Fruit fly (Drosophila melanogaster) whole organism, embryonic: ENCODE results near the gene Trm7-34.

ENCODE experiments used
- Atf-2 ChIP-seq: fragments of 200-800 bp; sonication (Bioruptor generic); optimal IDR thresholded peaks from 2 replicates; lab custom pipeline; 2016; ENCODE audit warnings: missing biosample characterization, missing genetic modification characterization
- Blimp-1 ChIP-seq: fragments of 200-800 bp; sonication (Bioruptor generic); optimal IDR thresholded peaks from 3 replicates; lab custom pipeline; 2018; ENCODE audit warnings: missing biosample characterization, missing genetic modification characterization, mild to moderate bottlenecking, moderate library complexity, missing genetic modification reagents
- CG10267 ChIP-seq: fragments of 200-800 bp; sonication (Bioruptor generic); optimal IDR thresholded peaks from 2 replicates; lab custom pipeline; 2018; ENCODE audit warnings: missing biosample characterization, mild to moderate bottlenecking, missing genetic modification characterization, moderate library complexity
- CG10543 ChIP-seq: fragments of 200-800 bp; sonication (Bioruptor generic); optimal IDR thresholded peaks from 3 replicates; lab custom pipeline; 2017; ENCODE audit warnings: missing biosample characterization, mild to moderate bottlenecking, missing genetic modification characterization, moderate library complexity
- CG16779 ChIP-seq: fragments of 200-800 bp; sonication (Bioruptor generic); IDR thresholded peaks from 2 replicates; pipeline ENCODE4 v1.3.6; 2022; ENCODE audit warnings: missing biosample characterization, missing genetic modification characterization
- CG16813 ChIP-seq: fragments of 200-800 bp; sonication (Bioruptor generic); IDR thresholded peaks from 3 replicates; pipeline ENCODE4 v1.3.6; 2022; ENCODE audit warnings: missing biosample characterization, missing genetic modification characterization; ENCODE audit not compliant: partially characterized antibody
- CG16815 ChIP-seq: fragments of 200-800 bp; sonication (Bioruptor generic); optimal IDR thresholded peaks from 3 replicates; lab custom pipeline; 2017; ENCODE audit warnings: missing biosample characterization, mild to moderate bottlenecking, missing genetic modification characterization
- CG17186 ChIP-seq: fragments of 200-800 bp; sonication (Bioruptor generic); optimal IDR thresholded peaks from 3 replicates; lab custom pipeline; 2017; ENCODE audit warnings: missing biosample characterization, missing genetic modification reagents, missing genetic modification characterization
- CG17385 ChIP-seq: fragments of 200-800 bp; sonication (Bioruptor generic); optimal IDR thresholded peaks from 3 replicates; lab custom pipeline; 2018; ENCODE audit warnings: missing biosample characterization, mild to moderate bottlenecking, missing genetic modification characterization
- CG2875 ChIP-seq: fragments of 200-800 bp; sonication (Bioruptor generic); optimal IDR thresholded peaks from 2 replicates; lab custom pipeline; 2017; ENCODE audit warnings: missing biosample characterization, mild to moderate bottlenecking, missing genetic modification characterization, missing genetic modification reagents
- CG2889 ChIP-seq: fragments of 200-800 bp; sonication (Bioruptor generic); IDR thresholded peaks from 3 replicates; pipeline ENCODE4 v1.3.6; 2022; ENCODE audit warnings: missing biosample characterization, missing genetic modification characterization
- CG31224 ChIP-seq: fragments of 200-800 bp; sonication (Bioruptor generic); IDR thresholded peaks from 2 replicates; pipeline ENCODE4 v1.3.6; 2022; ENCODE audit warnings: missing biosample characterization, missing genetic modification characterization
- CG31441 ChIP-seq: fragments of 200-800 bp; sonication (Bioruptor generic); IDR thresholded peaks from 2 replicates; pipeline ENCODE4 v1.3.6; 2022; ENCODE audit warnings: missing biosample characterization, missing genetic modification characterization
- CG3847 ChIP-seq: fragments of 200-800 bp; sonication (Bioruptor generic); IDR thresholded peaks from 2 replicates; pipeline ENCODE4 v1.3.6; 2022; ENCODE audit warnings: missing biosample characterization, missing genetic modification characterization
- CG6683 ChIP-seq: fragments of 200-800 bp; sonication (Bioruptor generic); optimal IDR thresholded peaks from 2 replicates; lab custom pipeline; 2017; ENCODE audit warnings: missing biosample characterization, mild to moderate bottlenecking, missing genetic modification characterization, missing genetic modification reagents
- Camta ChIP-seq: fragments of 200-800 bp; sonication (Bioruptor generic); optimal IDR thresholded peaks from 2 replicates; lab custom pipeline; 2016; ENCODE audit warnings: missing biosample characterization, missing genetic modification characterization
- Dip3 ChIP-seq: fragments of 200-800 bp; sonication (Bioruptor generic); optimal IDR thresholded peaks from 3 replicates; lab custom pipeline; 2016; ENCODE audit warnings: missing biosample characterization, missing genetic modification characterization
- Dref ChIP-seq: fragments of 200-800 bp; sonication (Bioruptor generic); IDR thresholded peaks from 2 replicates; pipeline ENCODE4 v1.3.6; 2022; ENCODE audit warnings: missing biosample characterization, missing genetic modification characterization
- H2.0 ChIP-seq: fragments of 200-800 bp; sonication (Bioruptor generic); IDR thresholded peaks from 2 replicates; pipeline ENCODE4 v1.3.6; 2022; ENCODE audit warnings: missing biosample characterization, missing genetic modification characterization
- HLHmδ ChIP-seq: fragments of 200-800 bp; sonication (Bioruptor generic); optimal IDR thresholded peaks from 2 replicates; lab custom pipeline; 2018; ENCODE audit warnings: missing biosample characterization, mild to moderate bottlenecking, missing genetic modification characterization, moderate library complexity
- Hey ChIP-seq: fragments of 200-800 bp; sonication (Bioruptor generic); optimal IDR thresholded peaks from 3 replicates; lab custom pipeline; 2018; ENCODE audit warnings: missing biosample characterization, mild to moderate bottlenecking, missing genetic modification characterization
- Myb ChIP-seq: fragments of 200-800 bp; sonication (Bioruptor generic); optimal IDR thresholded peaks from 2 replicates; lab custom pipeline; 2016; ENCODE audit warnings: missing biosample characterization, missing genetic modification characterization
- Nf-YC ChIP-seq: fragments of 200-800 bp; optimal IDR thresholded peaks from 3 replicates; lab custom pipeline; 2019; ENCODE audit warnings: missing biosample characterization, mild to moderate bottlenecking, missing genetic modification characterization, moderate library complexity
- Pdp1 ChIP-seq, 2 experiments: fragments of 200-800 bp; sonication (Bioruptor generic); optimal IDR thresholded peaks; 3 replicates each; lab custom pipeline; 2016; ENCODE audit warnings: missing biosample characterization in 2 of 2, missing genetic modification characterization in 2 of 2, mild to moderate bottlenecking in 1 of 2, moderate library complexity in 1 of 2
- Scr ChIP-seq: fragments of 200-800 bp; sonication (Bioruptor generic); IDR thresholded peaks from 2 replicates; pipeline ENCODE4 v1.3.6; 2022; ENCODE audit warnings: missing biosample characterization, missing genetic modification characterization; ENCODE audit not compliant: partially characterized antibody
- Sin3A ChIP-seq: fragments of >200 bp; optimal IDR thresholded peaks from 2 replicates; lab custom pipeline; 2018
- Usf ChIP-seq: fragments of 200-800 bp; sonication (Bioruptor generic); optimal IDR thresholded peaks from 2 replicates; lab custom pipeline; 2017; ENCODE audit warnings: missing genotype, missing biosample characterization, missing genetic modification characterization
- bsh ChIP-seq, 2 experiments: fragments of 200-800 bp; sonication (Bioruptor generic); optimal IDR thresholded peaks; 2 replicates each; lab custom pipeline; 2017 to 2018; ENCODE audit warnings: mild to moderate bottlenecking in 2 of 2, missing biosample characterization in 2 of 2, missing genetic modification characterization in 2 of 2, moderate library complexity in 1 of 2
- cad ChIP-seq: fragments of >200 bp; optimal IDR thresholded peaks from 2 replicates; lab custom pipeline; 2017; ENCODE audit warnings: missing biosample characterization, missing genetic modification characterization
- cato ChIP-seq: fragments of 200-800 bp; sonication (Bioruptor generic); optimal IDR thresholded peaks from 2 replicates; lab custom pipeline; 2016; ENCODE audit warnings: missing biosample characterization, missing genetic modification characterization, borderline replicate concordance
- crp ChIP-seq, 2 experiments: fragments of 200-800 bp; sonication (Bioruptor generic); optimal IDR thresholded peaks; 2 replicates in 1 of 2; 3 replicates in 1 of 2; lab custom pipeline; 2017; ENCODE audit warnings: missing biosample characterization in 2 of 2, missing genetic modification characterization in 2 of 2, mild to moderate bottlenecking in 1 of 2, moderate library complexity in 1 of 2
- exex ChIP-seq: fragments of 200-800 bp; sonication (Bioruptor generic); optimal IDR thresholded peaks from 4 replicates; lab custom pipeline; 2018; ENCODE audit warnings: missing biosample characterization, mild to moderate bottlenecking, missing genetic modification characterization, moderate library complexity
- insv ChIP-seq, 2 experiments: fragments of 200-800 bp; sonication (Bioruptor generic); optimal IDR thresholded peaks; 3 replicates each; lab custom pipeline; 2016 to 2018; ENCODE audit warnings: missing biosample characterization in 2 of 2, missing genetic modification characterization in 2 of 2
- kni ChIP-seq: fragments of 200-800 bp; sonication (Bioruptor generic); optimal IDR thresholded peaks from 3 replicates; lab custom pipeline; 2017; ENCODE audit warnings: mild to moderate bottlenecking, missing biosample characterization, missing genetic modification reagents, missing genetic modification characterization
- lab ChIP-seq: fragments of 200-800 bp; sonication (Bioruptor generic); optimal IDR thresholded peaks from 3 replicates; lab custom pipeline; 2017; ENCODE audit warnings: missing biosample characterization, missing genetic modification characterization, mild to moderate bottlenecking, moderate library complexity, missing genetic modification reagents
- nau ChIP-seq: fragments of 200-800 bp; sonication (Bioruptor generic); optimal IDR thresholded peaks from 3 replicates; lab custom pipeline; 2017; ENCODE audit warnings: missing biosample characterization, mild to moderate bottlenecking, missing genetic modification characterization, missing genetic modification reagents
- nom ChIP-seq: fragments of 200-800 bp; sonication (Bioruptor generic); optimal IDR thresholded peaks from 2 replicates; lab custom pipeline; 2017; ENCODE audit warnings: missing biosample characterization, missing genetic modification characterization, mild to moderate bottlenecking, moderate library complexity, missing genetic modification reagents
- oc ChIP-seq: fragments of 200-800 bp; sonication (Bioruptor generic); optimal IDR thresholded peaks from 2 replicates; lab custom pipeline; 2018; ENCODE audit warnings: missing biosample characterization, mild to moderate bottlenecking, missing genetic modification characterization, moderate library complexity
- otp ChIP-seq: fragments of 200-800 bp; sonication (Bioruptor generic); IDR thresholded peaks from 3 replicates; pipeline ENCODE4, ENCODE4 v1.3.6; 2022; ENCODE audit warnings: missing biosample characterization, missing genetic modification characterization
- salm ChIP-seq: fragments of 200-800 bp; sonication (Bioruptor generic); optimal IDR thresholded peaks from 2 replicates; lab custom pipeline; 2018; ENCODE audit warnings: missing biosample characterization, mild to moderate bottlenecking, missing genetic modification characterization
- scrt ChIP-seq: fragments of 200-800 bp; sonication (Bioruptor generic); optimal IDR thresholded peaks from 2 replicates; lab custom pipeline; 2018; ENCODE audit warnings: missing biosample characterization, mild to moderate bottlenecking, missing genetic modification characterization, moderate library complexity
- sob ChIP-seq: fragments of 200-800 bp; sonication (Bioruptor generic); IDR thresholded peaks from 2 replicates; pipeline ENCODE4 v1.3.6; 2022; ENCODE audit warnings: missing biosample characterization, missing genetic modification characterization
- sqz ChIP-seq: fragments of 200-800 bp; sonication (Bioruptor generic); optimal IDR thresholded peaks from 3 replicates; lab custom pipeline; 2018; ENCODE audit warnings: missing biosample characterization, mild to moderate bottlenecking, missing genetic modification characterization
- stwl ChIP-seq: fragments of 200-800 bp; sonication (Bioruptor generic); optimal IDR thresholded peaks from 3 replicates; lab custom pipeline; 2018; ENCODE audit warnings: missing biosample characterization, mild to moderate bottlenecking, missing genetic modification characterization, moderate library complexity
- sug ChIP-seq: fragments of 200-800 bp; optimal IDR thresholded peaks from 2 replicates; lab custom pipeline; 2019; ENCODE audit warnings: missing biosample characterization, mild to moderate bottlenecking, missing genetic modification characterization, moderate library complexity
- twi ChIP-seq: fragments of 200-800 bp; optimal IDR thresholded peaks from 2 replicates; lab custom pipeline; 2019; ENCODE audit warnings: missing biosample characterization, mild to moderate bottlenecking, missing genetic modification characterization, moderate library complexity
- wdn ChIP-seq: fragments of 200-800 bp; sonication (Bioruptor generic); IDR thresholded peaks from 2 replicates; pipeline ENCODE4 v1.3.6; 2022; ENCODE audit warnings: missing biosample characterization, missing genetic modification characterization

Gene Trm7-34

dm6 chr3R:21156572-21157480, 23.1 kb upstream of the Trm7-34 start (continued):
- TF ChIP-seq insv (GFP tag; optimal IDR thresholded peaks at IDR 0.05; lab: Kevin White, UChicago) (peak in 1 of 2 experiments; percentile 82), Pdp1 (GFP tag; optimal IDR thresholded peaks at IDR 0.05; lab: Kevin White, UChicago) (peak in 1 of 2 experiments; percentile 45), sob (GFP tag; lab: Robert Waterston, UW) (0 out of 2 replicates have a peak, but pooled peaks have one; percentile 16), CG2875 (GFP tag; lab: Kevin White, UChicago) (peak; percentile 46), exex (peak; percentile 84), bsh (GFP tag; optimal IDR thresholded peaks at IDR 0.05; lab: Kevin White, UChicago) (peak in 1 of 2 experiments; percentile 32), crp (GFP tag; optimal IDR thresholded peaks at IDR 0.05; lab: Kevin White, UChicago) (peak in 1 of 2 experiments; percentile 73), sqz (GFP tag; lab: Kevin White, UChicago) (peak; percentile 37), salm (no peak), CG10543 (no peak), twi (tag; lab: Kevin White, UChicago) (peak; percentile 57), nom (GFP tag; lab: Kevin White, UChicago) (peak; percentile 14), lab (peak; percentile 60), CG17385 (GFP tag; lab: Kevin White, UChicago) (peak; percentile 83), nau (GFP tag; lab: Kevin White, UChicago) (peak; percentile 2), sug (tag; lab: Kevin White, UChicago) (peak; percentile 29), stwl (no peak), kni (peak; percentile 60), oc (tag; lab: Kevin White, UChicago) (peak; percentile 24), scrt (GFP tag; lab: Kevin White, UChicago) (peak; percentile 2), H2.0 (GFP tag; lab: Robert Waterston, UW) (no peak), CG6683 (GFP tag; lab: Kevin White, UChicago) (no peak), Camta (no peak), Myb (no peak)

DNA sequence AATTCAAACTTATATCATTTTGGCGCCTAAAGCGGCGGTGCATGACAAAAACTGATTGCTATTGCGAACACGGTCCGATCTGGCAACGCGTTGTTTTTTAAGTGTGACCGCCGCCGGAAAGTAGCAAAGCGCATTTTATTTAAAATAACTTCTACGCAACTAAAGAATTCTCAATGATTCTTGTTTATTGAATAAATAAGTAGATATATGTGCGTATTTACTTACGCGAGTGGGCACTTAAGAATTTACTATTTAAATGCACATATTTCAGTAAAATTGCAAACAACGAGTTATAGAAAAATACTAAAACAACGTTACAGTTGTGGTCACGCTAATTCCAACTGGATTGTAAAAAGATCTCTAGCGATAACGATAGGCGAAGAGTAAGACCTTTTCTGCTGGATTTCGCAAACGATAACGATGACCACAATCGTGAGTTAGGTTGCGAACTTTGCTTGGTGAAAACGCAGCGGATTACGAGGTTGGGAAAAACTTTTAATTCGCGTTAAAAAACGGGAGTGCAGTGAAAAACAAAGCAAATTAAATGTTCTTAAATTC, 22.3 kb upstream of the Trm7-34 start:
- TF ChIP-seq Hey (no peak), CG17186 (GFP tag; lab: Kevin White, UChicago) (peak; percentile 39), Blimp-1 (GFP tag; lab: Kevin White, UChicago) (no peak), cad (GFP tag; lab: Kevin White, UChicago) (no peak), cato (GFP tag; lab: Kevin White, UChicago) (no peak), twi (tag; lab: Kevin White, UChicago) (no peak), CG3847 (GFP tag; lab: Robert Waterston, UW) (peak; percentile 70), CG31224 (GFP tag; lab: Robert Waterston, UW) (no peak), otp (GFP tag; lab: Robert Waterston, UW) (no peak), CG6683 (GFP tag; lab: Kevin White, UChicago) (no peak), Nf-YC (tag; lab: Kevin White, UChicago) (no peak), CG16813 (GFP tag; lab: Robert Waterston, UW) (peak; percentile 54; the same call in 2 of the 3 replicates), wdn (no peak), Atf-2 (no peak), Dip3 (GFP tag; lab: Kevin White, UChicago) (peak; percentile 36), Dref (GFP tag; lab: Robert Waterston, UW) (peak; percentile 87), Scr (GFP tag; lab: Robert Waterston, UW) (peak; percentile 52), Usf (GFP tag; lab: Kevin White, UChicago) (no peak), CG16815 (GFP tag; lab: Kevin White, UChicago) (no peak), Sin3A (lab: Kevin White, UChicago) (peak; percentile 95), CG2889 (GFP tag; lab: Robert Waterston, UW) (no peak), CG31441 (GFP tag; lab: Robert Waterston, UW) (no peak; the same call in 1 of the 2 replicates), HLHmδ (GFP tag; lab: Kevin White, UChicago) (no peak), CG10267 (tag; lab: Kevin White, UChicago) (peak; percentile 49), CG16779 (GFP tag; lab: Robert Waterston, UW) (no peak)
